Fruit fly (Drosophila melanogaster) whole organism, adult: ENCODE measurements around the gene HBS1.

Source experiments
- CG1620 ChIP-seq: fragments of 200-800 bp; sonication (Bioruptor generic); optimal IDR thresholded peaks from 2 replicates; lab custom pipeline; 2016; ENCODE audit warnings: missing biosample characterization, missing genetic modification characterization
- CG33017 ChIP-seq: fragments of 200-800 bp; sonication (Bioruptor generic); optimal IDR thresholded peaks from 2 replicates; lab custom pipeline; 2018; ENCODE audit warnings: missing biosample characterization, mild to moderate bottlenecking, missing genetic modification characterization, moderate library complexity
- pad ChIP-seq: fragments of 200-800 bp; sonication (Bioruptor generic); optimal IDR thresholded peaks from 3 replicates; lab custom pipeline; 2017; ENCODE audit warnings: missing biosample characterization, missing genetic modification characterization, mild to moderate bottlenecking, moderate library complexity, missing genetic modification reagents
- tj ChIP-seq: fragments of 200-800 bp; sonication (Bioruptor generic); optimal IDR thresholded peaks from 3 replicates; lab custom pipeline; 2017; ENCODE audit warnings: missing biosample characterization, mild to moderate bottlenecking, missing genetic modification characterization, moderate library complexity
- toe ChIP-seq: fragments of 200-800 bp; sonication (Bioruptor generic); optimal IDR thresholded peaks from 2 replicates; lab custom pipeline; 2016; ENCODE audit warnings: missing biosample characterization, missing genetic modification characterization

DNA sequence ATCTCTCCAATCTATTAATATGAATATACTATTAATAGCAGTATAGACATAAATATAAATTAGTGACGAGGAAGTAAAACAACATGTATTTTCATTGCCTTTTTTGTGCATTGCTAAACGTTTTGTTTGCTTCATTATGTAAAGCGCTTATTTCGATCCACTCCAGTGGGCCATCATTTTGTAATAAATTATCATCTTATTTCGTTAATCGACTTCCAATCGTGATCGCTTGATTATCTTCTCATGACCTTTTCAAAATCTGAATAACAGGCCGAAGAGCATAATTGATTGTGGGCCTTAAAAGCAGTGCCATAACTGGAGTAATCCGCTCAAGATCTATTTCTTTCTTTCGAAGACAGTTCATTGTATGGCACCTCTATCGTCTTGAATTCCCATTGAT is 47.6 kb downstream of the HBS1 start:
- TF ChIP-seq CG1620 (GFP tag; lab: Kevin White, UChicago) = no peak
- no peak for TF ChIP-seq CG33017 (tag; lab: Kevin White, UChicago)
- no peak for TF ChIP-seq pad
- no peak for TF ChIP-seq tj
- TF ChIP-seq toe (GFP tag; lab: Kevin White, UChicago) = no peak
